Worm (Caenorhabditis elegans) whole organism, L4/young adult: ENCODE results near the gene F36H5.13.

Experiments
- W03F9.2 ChIP-seq: fragments of 150-350 bp; optimal IDR thresholded peaks from 2 replicates; lab custom pipeline; 2014; ENCODE audit warnings: missing biosample characterization, missing genetic modification characterization
- dao-5 ChIP-seq: sonication (generic microtip); optimal IDR thresholded peaks from 2 replicates; lab custom pipeline; 2016; ENCODE audit warnings: missing genotype, missing genetic modification characterization, moderate library complexity, missing compliant biosample characterization
- him-1 ChIP-seq: sonication (generic microtip); optimal IDR thresholded peaks from 2 replicates; lab custom pipeline; 2016; ENCODE audit warnings: missing genotype, missing genetic modification reagents, missing genetic modification characterization, missing compliant biosample characterization

ce11 chrII:1786209-1786608 is 35.9 kb upstream of the F36H5.13 start, which contains the start of gene C08F1.10:
- TF ChIP-seq him-1 (tag; lab: Kevin White, UChicago) (no peak), W03F9.2 (tag; lab: Kevin White, UChicago) (no peak), dao-5 (no peak)
